Worm (Caenorhabditis elegans) whole organism, late embryonic: ENCODE data around the gene tsr-2.

Experiments
- ceh-34 ChIP-seq: sonication (generic microtip); optimal IDR thresholded peaks from 2 replicates; lab custom pipeline; 2016; ENCODE audit warnings: mild to moderate bottlenecking, missing genetic modification characterization, missing compliant biosample characterization
- ets-4 ChIP-seq: sonication (generic microtip); optimal IDR thresholded peaks from 2 replicates; lab custom pipeline; 2016; ENCODE audit warnings: missing genetic modification characterization, missing compliant biosample characterization
- nhr-11 ChIP-seq: fragments of 150-350 bp; optimal IDR thresholded peaks from 2 replicates; lab custom pipeline; 2014; ENCODE audit warnings: missing biosample characterization, missing genetic modification characterization
- pha-4 ChIP-seq: fragments of 150-350 bp; optimal IDR thresholded peaks from 2 replicates; lab custom pipeline; 2018; ENCODE audit warnings: missing biosample characterization, missing genetic modification reagents, missing genetic modification characterization
- pqm-1 ChIP-seq: sonication (generic microtip); optimal IDR thresholded peaks from 2 replicates; lab custom pipeline; 2016; ENCODE audit warnings: missing genetic modification characterization, missing compliant biosample characterization
- unc-55 ChIP-seq: sonication (generic microtip); optimal IDR thresholded peaks from 2 replicates; lab custom pipeline; 2017; ENCODE audit warnings: missing biosample characterization, missing genetic modification reagents, missing genetic modification characterization

- no peak for TF ChIP-seq ets-4 (tag; lab: Kevin White, UChicago)
- TF ChIP-seq unc-55 (GFP tag; lab: Kevin White, UChicago): no peak
- no peak for TF ChIP-seq nhr-11 (tag; lab: Kevin White, UChicago)
- TF ChIP-seq pqm-1 (tag; lab: Kevin White, UChicago): no peak
- TF ChIP-seq pha-4: no peak
- no peak for TF ChIP-seq ceh-34
Observed at ce11 chrIV:16684224-16684623, 27.8 kb downstream of the tsr-2 start.
